Worm (Caenorhabditis elegans): ENCODE data around the gene gly-6.
A peak's percentile ranks its signal among the peaks of the same experiment; 100 is the strongest.

Gene gly-6

ce11 chrIII:4343070-4343469, 12.0 kb upstream of the gly-6 start, which contains the start of the genes B0285.3 and lcmt-1 (continued):
- no peak for TF ChIP-seq sox-4 (tag; optimal IDR thresholded peaks at IDR 0.05)
- no peak for TF ChIP-seq ceh-9 (tag; optimal IDR thresholded peaks at IDR 0.05)
- TF ChIP-seq T23F11.4 (GFP tag; optimal IDR thresholded peaks at IDR 0.05): no peak
- no peak for TF ChIP-seq ceh-34 (tag; optimal IDR thresholded peaks at IDR 0.05)
- no peak for TF ChIP-seq Y22D7AL.16 (tag; optimal IDR thresholded peaks at IDR 0.05)
- TF ChIP-seq rnt-1 (tag; optimal IDR thresholded peaks at IDR 0.05): peak; percentile 31
- TF ChIP-seq hlh-6 (tag; optimal IDR thresholded peaks at IDR 0.05): no peak
- no peak for TF ChIP-seq F13H6.1 (tag; optimal IDR thresholded peaks at IDR 0.05)
- TF ChIP-seq npax-4 (tag; optimal IDR thresholded peaks at IDR 0.05): no peak
- TF ChIP-seq nhr-11 (tag; optimal IDR thresholded peaks at IDR 0.05): no peak
- no peak for TF ChIP-seq ztf-16 (tag; optimal IDR thresholded peaks at IDR 0.05)
- TF ChIP-seq fkh-10 (GFP tag; optimal IDR thresholded peaks at IDR 0.05): no peak
- TF ChIP-seq ceh-14 (tag; optimal IDR thresholded peaks at IDR 0.05): no peak
- peak; percentile 44 for TF ChIP-seq zip-5 (tag; optimal IDR thresholded peaks at IDR 0.05)
- TF ChIP-seq tbx-2 (tag; optimal IDR thresholded peaks at IDR 0.05): peak; percentile 60
- no peak for TF ChIP-seq unc-3 (GFP tag; conservative IDR thresholded peaks at IDR 0.05)
- TF ChIP-seq unc-3 (tag; optimal IDR thresholded peaks at IDR 0.05): no peak
- TF ChIP-seq ceh-31 (tag; optimal IDR thresholded peaks at IDR 0.05): peak; percentile 77
- TF ChIP-seq dve-1 (tag; optimal IDR thresholded peaks at IDR 0.05): no peak
- TF ChIP-seq hlh-13 (GFP tag; optimal IDR thresholded peaks at IDR 0.05): no peak
- TF ChIP-seq ceh-19 (GFP tag; optimal IDR thresholded peaks at IDR 0.05): no peak
- TF ChIP-seq gmeb-2 (tag; optimal IDR thresholded peaks at IDR 0.05): no peak
- no peak for TF ChIP-seq ceh-48 (tag; optimal IDR thresholded peaks at IDR 0.05)
- TF ChIP-seq sox-2 (GFP tag; IDR thresholded peaks at IDR 0.05): no peak
- no peak for TF ChIP-seq ceh-45 (GFP tag; IDR thresholded peaks at IDR 0.05)

DNA sequence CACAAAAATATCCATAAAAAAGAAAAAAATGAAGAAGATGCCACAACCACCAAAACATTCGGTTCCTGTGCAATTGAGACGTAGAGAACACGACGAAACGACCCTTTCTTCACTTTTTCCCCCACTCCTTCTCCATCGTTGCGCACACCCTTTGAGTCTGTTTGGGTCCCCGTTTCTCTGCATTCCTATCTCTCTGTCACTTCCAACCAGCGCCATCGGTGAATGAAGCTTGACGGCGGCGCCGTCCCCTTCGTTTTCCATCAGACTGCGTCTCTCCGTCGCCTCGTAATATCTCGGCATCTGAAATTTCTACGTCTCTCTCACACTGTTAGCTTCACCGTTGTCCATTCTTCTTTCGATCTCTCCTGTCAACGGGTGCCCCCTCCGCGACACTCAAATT, 4.6 kb upstream of the gly-6 start:
- TF ChIP-seq ceh-2 (tag; optimal IDR thresholded peaks at IDR 0.05) (no peak), hlh-30 (tag; optimal IDR thresholded peaks at IDR 0.05; ENCODE audit: insufficient read depth) (no peak), nhr-11 (tag; optimal IDR thresholded peaks at IDR 0.05) (no peak), unc-3 (GFP tag; conservative IDR thresholded peaks at IDR 0.05) (no peak), unc-3 (tag; optimal IDR thresholded peaks at IDR 0.05) (no peak), hlh-6 (tag; optimal IDR thresholded peaks at IDR 0.05) (no peak), ceh-14 (tag; optimal IDR thresholded peaks at IDR 0.05) (peak; percentile 13), ceh-31 (tag; optimal IDR thresholded peaks at IDR 0.05) (peak; percentile 51), K09A11.1 (tag; optimal IDR thresholded peaks at IDR 0.05; ENCODE audit: insufficient read depth) (no peak), ceh-30 (tag; optimal IDR thresholded peaks at IDR 0.05) (no peak), pros-1 (tag; optimal IDR thresholded peaks at IDR 0.05) (no peak), dve-1 (tag; optimal IDR thresholded peaks at IDR 0.05) (no peak), hlh-13 (GFP tag; optimal IDR thresholded peaks at IDR 0.05) (no peak), hlh-15 (tag; optimal IDR thresholded peaks at IDR 0.05) (no peak), tbx-2 (tag; optimal IDR thresholded peaks at IDR 0.05) (no peak), sox-2 (GFP tag; IDR thresholded peaks at IDR 0.05) (no peak), ahr-1 (tag; optimal IDR thresholded peaks at IDR 0.05) (no peak), syd-9 (tag; optimal IDR thresholded peaks at IDR 0.05) (no peak), eyg-1 (tag; optimal IDR thresholded peaks at IDR 0.05) (no peak), unc-42 (tag; optimal IDR thresholded peaks at IDR 0.05) (peak; percentile 14), gmeb-2 (tag; optimal IDR thresholded peaks at IDR 0.05) (no peak), sdc-2 (tag; optimal IDR thresholded peaks at IDR 0.05) (no peak), C08G9.2 (tag; optimal IDR thresholded peaks at IDR 0.05) (peak; percentile 19), elt-4 (tag; optimal IDR thresholded peaks at IDR 0.05) (no peak), C38D4.7 (GFP tag; optimal IDR thresholded peaks at IDR 0.05) (no peak), ref-2 (tag; optimal IDR thresholded peaks at IDR 0.05) (no peak), hlh-8 (tag; optimal IDR thresholded peaks at IDR 0.05) (no peak), ceh-34 (tag; optimal IDR thresholded peaks at IDR 0.05) (no peak), dmd-4 (tag; optimal IDR thresholded peaks at IDR 0.05; ENCODE audit: borderline replicate concordance) (no peak), fax-1 (tag; optimal IDR thresholded peaks at IDR 0.05) (no peak), pha-2 (tag; optimal IDR thresholded peaks at IDR 0.05) (no peak), F13H6.1 (tag; optimal IDR thresholded peaks at IDR 0.05) (peak; percentile 10), madf-2 (tag; optimal IDR thresholded peaks at IDR 0.05) (no peak), nfya-1 (tag; optimal IDR thresholded peaks at IDR 0.05) (peak; percentile 26), ttx-3 (tag; optimal IDR thresholded peaks at IDR 0.05) (no peak), unc-55 (GFP tag; optimal IDR thresholded peaks at IDR 0.05) (peak; percentile 41), pag-3 (tag; optimal IDR thresholded peaks at IDR 0.05; ENCODE audit: borderline replicate concordance) (no peak), unc-86 (tag; optimal IDR thresholded peaks at IDR 0.05) (no peak)
